Worm (Caenorhabditis elegans): ENCODE data around the gene F08D12.15.

The F08D12.15 gene

ce11 chrII:2773534-2773933 lies 7.1 kb downstream of the F08D12.15 start, which contains the start of gene sdz-9:
Gene sdz-9, minus strand, starts transcription at chrII:2773634.
- TF ChIP-seq tab-1 (GFP tag; IDR thresholded peaks at IDR 0.05) (no peak), ztf-29 (GFP tag; IDR thresholded peaks at IDR 0.05) (no peak), ref-1 (GFP tag; conservative IDR thresholded peaks at IDR 0.05) (no peak), T22C8.4 (GFP tag; IDR thresholded peaks at IDR 0.05) (no peak), klf-2 (GFP tag; conservative IDR thresholded peaks at IDR 0.05) (no peak), ztf-23 (GFP tag; IDR thresholded peaks at IDR 0.05) (no peak), cog-1 (tag; optimal IDR thresholded peaks at IDR 0.05) (no peak), flt-1 (GFP tag; IDR thresholded peaks at IDR 0.05) (no peak)

DNA sequence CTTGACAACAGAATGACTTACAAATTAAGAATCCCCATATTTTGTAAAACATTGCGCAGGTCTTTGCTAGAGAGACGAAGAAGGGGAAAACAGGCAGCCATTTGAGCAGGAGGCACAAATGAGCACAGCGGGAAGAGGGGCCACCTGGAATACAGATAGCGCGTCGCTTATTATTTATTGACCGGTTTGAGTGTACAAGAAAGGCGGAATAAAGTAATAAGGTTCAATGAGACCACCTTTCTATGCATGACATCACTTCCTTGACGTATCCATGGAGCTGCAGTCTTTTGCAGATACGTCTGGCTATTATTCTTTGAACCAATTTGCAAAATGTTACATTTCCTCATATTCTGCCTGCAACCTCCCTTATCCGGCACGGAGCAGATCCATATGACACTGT lies 8.5 kb downstream of the F08D12.15 start, which contains the start of gene fbxb-111:
TSS of gene fbxb-111 (minus strand) at position 101 of the 400 bp plus-strand sequence.
- no peak for TF ChIP-seq ref-1 (GFP tag; conservative IDR thresholded peaks at IDR 0.05)

DNA sequence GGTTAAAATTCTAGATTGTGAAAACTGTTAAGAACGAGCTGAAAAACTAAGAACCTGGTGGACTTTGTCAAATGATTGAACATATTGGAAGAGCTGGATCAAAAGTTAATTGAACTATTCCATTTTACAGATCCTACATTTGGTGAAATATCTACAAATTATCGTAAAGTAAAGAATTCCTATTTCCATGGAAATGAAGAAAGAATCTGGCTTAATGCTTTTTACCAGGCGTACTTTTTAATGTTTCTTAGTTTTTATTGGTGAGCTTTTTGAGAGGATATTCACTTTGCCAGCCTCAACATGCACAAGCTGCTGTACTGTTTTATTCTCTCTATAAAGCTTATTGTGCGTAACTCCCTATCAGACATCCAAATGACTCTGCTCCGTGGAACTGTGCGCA lies 11.4 kb downstream of the F08D12.15 start, which contains the start of gene F08D12.4:
TSS of gene F08D12.4 (plus strand) at position 301 of the 400 bp plus-strand sequence.
- TF ChIP-seq ztf-29 (GFP tag; IDR thresholded peaks at IDR 0.05) (no peak), tab-1 (GFP tag; IDR thresholded peaks at IDR 0.05) (no peak), T22C8.4 (GFP tag; IDR thresholded peaks at IDR 0.05) (no peak), klf-2 (GFP tag; conservative IDR thresholded peaks at IDR 0.05) (no peak), ztf-23 (GFP tag; IDR thresholded peaks at IDR 0.05) (no peak), flt-1 (GFP tag; IDR thresholded peaks at IDR 0.05) (no peak), cog-1 (tag; optimal IDR thresholded peaks at IDR 0.05) (no peak), ref-1 (GFP tag; conservative IDR thresholded peaks at IDR 0.05) (no peak), med-1 (GFP tag; optimal IDR thresholded peaks at IDR 0.05; ENCODE audit: insufficient read depth) (no peak)

- TF ChIP-seq flt-1 (GFP tag; IDR thresholded peaks at IDR 0.05) (no peak), ztf-29 (GFP tag; IDR thresholded peaks at IDR 0.05) (no peak), ref-1 (GFP tag; conservative IDR thresholded peaks at IDR 0.05) (no peak), cog-1 (tag; optimal IDR thresholded peaks at IDR 0.05) (no peak), med-1 (GFP tag; optimal IDR thresholded peaks at IDR 0.05; ENCODE audit: insufficient read depth) (no peak), tab-1 (GFP tag; IDR thresholded peaks at IDR 0.05) (no peak), klf-2 (GFP tag; conservative IDR thresholded peaks at IDR 0.05) (no peak), ztf-23 (GFP tag; IDR thresholded peaks at IDR 0.05) (no peak), T22C8.4 (GFP tag; IDR thresholded peaks at IDR 0.05) (no peak)
Measured at ce11 chrII:2779253-2779652, 12.8 kb downstream of the F08D12.15 start, which contains the start of gene F08D12.3. Gene F08D12.3, plus strand, starts transcription at chrII:2779553.

ce11 chrII:2780804-2781203 lies 14.4 kb downstream of the F08D12.15 start:
- TF ChIP-seq med-1 (GFP tag; optimal IDR thresholded peaks at IDR 0.05; ENCODE audit: insufficient read depth) (no peak), ztf-29 (GFP tag; IDR thresholded peaks at IDR 0.05) (no peak), T22C8.4 (GFP tag; IDR thresholded peaks at IDR 0.05) (no peak), klf-2 (GFP tag; conservative IDR thresholded peaks at IDR 0.05) (no peak), ztf-23 (GFP tag; IDR thresholded peaks at IDR 0.05) (no peak), flt-1 (GFP tag; IDR thresholded peaks at IDR 0.05) (no peak), tab-1 (GFP tag; IDR thresholded peaks at IDR 0.05) (no peak), cog-1 (tag; optimal IDR thresholded peaks at IDR 0.05) (no peak), ref-1 (GFP tag; conservative IDR thresholded peaks at IDR 0.05) (no peak)

- no peak for TF ChIP-seq tab-1 (GFP tag; IDR thresholded peaks at IDR 0.05)
- no peak for TF ChIP-seq klf-2 (GFP tag; conservative IDR thresholded peaks at IDR 0.05)
- no peak for TF ChIP-seq cog-1 (tag; optimal IDR thresholded peaks at IDR 0.05)
- no peak for TF ChIP-seq T22C8.4 (GFP tag; IDR thresholded peaks at IDR 0.05)
- no peak for TF ChIP-seq ztf-29 (GFP tag; IDR thresholded peaks at IDR 0.05)
- TF ChIP-seq flt-1 (GFP tag; IDR thresholded peaks at IDR 0.05), result no peak
- TF ChIP-seq ref-1 (GFP tag; conservative IDR thresholded peaks at IDR 0.05), result no peak
- no peak for TF ChIP-seq med-1 (GFP tag; optimal IDR thresholded peaks at IDR 0.05; ENCODE audit: insufficient read depth)
- TF ChIP-seq ztf-23 (GFP tag; IDR thresholded peaks at IDR 0.05), result no peak
Measured at ce11 chrII:2781355-2781754, 14.9 kb downstream of the F08D12.15 start, which contains the start of gene F08D12.2. Gene F08D12.2, plus strand, starts transcription at chrII:2781655.

ce11 chrII:2783380-2783779 lies 16.9 kb downstream of the F08D12.15 start:
- TF ChIP-seq med-1 (GFP tag; optimal IDR thresholded peaks at IDR 0.05; ENCODE audit: insufficient read depth) (no peak), T22C8.4 (GFP tag; IDR thresholded peaks at IDR 0.05) (no peak), cog-1 (tag; optimal IDR thresholded peaks at IDR 0.05) (no peak), ztf-23 (GFP tag; IDR thresholded peaks at IDR 0.05) (no peak), klf-2 (GFP tag; conservative IDR thresholded peaks at IDR 0.05) (no peak), tab-1 (GFP tag; IDR thresholded peaks at IDR 0.05) (no peak), flt-1 (GFP tag; IDR thresholded peaks at IDR 0.05) (no peak), ztf-29 (GFP tag; IDR thresholded peaks at IDR 0.05) (no peak), ref-1 (GFP tag; conservative IDR thresholded peaks at IDR 0.05) (no peak)

DNA sequence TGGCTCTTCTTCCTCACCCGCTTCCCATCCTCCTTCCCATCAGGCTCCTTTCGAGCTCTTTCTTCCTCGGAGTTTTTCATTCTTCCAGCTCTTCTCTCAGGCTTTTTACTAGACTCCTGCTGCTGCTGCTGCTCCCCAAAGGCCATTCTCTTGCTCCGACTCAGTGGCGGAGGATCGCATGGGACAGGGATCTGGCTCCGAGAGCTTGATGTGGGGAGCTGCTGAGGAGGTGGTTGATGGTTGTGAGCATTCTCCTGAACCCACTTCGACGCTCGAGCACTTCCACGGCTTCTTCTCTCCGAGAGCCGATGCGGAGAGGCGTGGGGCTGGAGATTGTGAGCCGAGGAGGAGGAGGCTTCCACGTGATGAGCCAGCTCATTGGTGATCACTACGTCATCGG lies 19.4 kb downstream of the F08D12.15 start:
- TF ChIP-seq ztf-29 (GFP tag; IDR thresholded peaks at IDR 0.05) (no peak), ref-1 (GFP tag; conservative IDR thresholded peaks at IDR 0.05) (no peak), tab-1 (GFP tag; IDR thresholded peaks at IDR 0.05) (no peak), cog-1 (tag; optimal IDR thresholded peaks at IDR 0.05) (no peak), T22C8.4 (GFP tag; IDR thresholded peaks at IDR 0.05) (no peak)

- no peak for TF ChIP-seq ztf-23 (GFP tag; IDR thresholded peaks at IDR 0.05)
- no peak for TF ChIP-seq T22C8.4 (GFP tag; IDR thresholded peaks at IDR 0.05)
- no peak for TF ChIP-seq klf-2 (GFP tag; conservative IDR thresholded peaks at IDR 0.05)
- TF ChIP-seq ztf-29 (GFP tag; IDR thresholded peaks at IDR 0.05), result no peak; the same call in 1 of the 2 replicates
- no peak for TF ChIP-seq ref-1 (GFP tag; conservative IDR thresholded peaks at IDR 0.05)
- no peak for TF ChIP-seq cog-1 (tag; optimal IDR thresholded peaks at IDR 0.05)
- no peak for TF ChIP-seq flt-1 (GFP tag; IDR thresholded peaks at IDR 0.05)
- no peak for TF ChIP-seq med-1 (GFP tag; optimal IDR thresholded peaks at IDR 0.05; ENCODE audit: insufficient read depth)
- TF ChIP-seq tab-1 (GFP tag; IDR thresholded peaks at IDR 0.05), result no peak
Measured at ce11 chrII:2787031-2787512, 20.6 kb downstream of the F08D12.15 start, which contains the start of the genes F08D12.12 and srpa-72. Gene F08D12.12, minus strand, starts transcription at chrII:2787081. Gene srpa-72, plus strand, starts transcription at chrII:2787481.

DNA sequence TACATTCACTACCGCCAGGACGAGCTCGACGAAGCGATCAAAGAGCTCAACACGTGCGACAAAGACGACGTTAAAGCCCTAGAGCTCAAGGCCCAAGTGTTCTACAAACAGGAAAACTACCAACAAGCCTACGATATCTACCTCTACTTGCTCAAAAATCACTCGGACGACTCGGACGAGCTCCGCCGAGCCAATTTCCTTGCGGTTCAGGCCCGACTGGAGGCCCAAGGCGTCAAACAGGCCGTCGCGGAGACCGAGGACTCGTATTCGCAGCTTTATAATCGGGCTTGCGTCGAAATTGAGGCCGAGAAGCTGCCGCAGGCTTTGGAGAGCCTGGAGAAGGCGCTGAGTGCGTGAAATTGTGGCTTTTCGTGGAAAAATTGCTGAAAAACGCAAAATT lies 21.4 kb downstream of the F08D12.15 start:
- TF ChIP-seq ztf-23 (GFP tag; IDR thresholded peaks at IDR 0.05) (no peak), flt-1 (GFP tag; IDR thresholded peaks at IDR 0.05) (no peak), tab-1 (GFP tag; IDR thresholded peaks at IDR 0.05) (no peak), ztf-29 (GFP tag; IDR thresholded peaks at IDR 0.05) (no peak), klf-2 (GFP tag; conservative IDR thresholded peaks at IDR 0.05) (no peak), ref-1 (GFP tag; conservative IDR thresholded peaks at IDR 0.05) (no peak), med-1 (GFP tag; optimal IDR thresholded peaks at IDR 0.05; ENCODE audit: insufficient read depth) (no peak), T22C8.4 (GFP tag; IDR thresholded peaks at IDR 0.05) (no peak), cog-1 (tag; optimal IDR thresholded peaks at IDR 0.05) (no peak)

All from whole organism, midembryonic.